Fruit fly (Drosophila melanogaster): Measurements from ENCODE around the gene ninaA.

The ninaA gene

dm6 chr2L:852647-853111 lies 24.4 kb upstream of the ninaA start, which contains the start of the genes CG4291 and kraken (continued):
- TF ChIP-seq Hr3 (GFP tag; optimal IDR thresholded peaks at IDR 0.05) = peak; percentile 20
- TF ChIP-seq Ets97D (GFP tag; optimal IDR thresholded peaks at IDR 0.05) = peak; percentile 7
- peak; percentile 39 for TF ChIP-seq fu2 (GFP tag; optimal IDR thresholded peaks at IDR 0.05)
- no peak for TF ChIP-seq pb (GFP tag; optimal IDR thresholded peaks at IDR 0.05)
- TF ChIP-seq Deaf1 (tag; optimal IDR thresholded peaks at IDR 0.05) = peak; percentile 62
- peak; percentile 24 for TF ChIP-seq tin (GFP tag; optimal IDR thresholded peaks at IDR 0.05)
- peak; percentile 44 for TF ChIP-seq CG17328 (GFP tag; IDR thresholded peaks at IDR 0.05)
- TF ChIP-seq unpg (GFP tag; optimal IDR thresholded peaks at IDR 0.05) = peak; percentile 44
- TF ChIP-seq HLH4C (GFP tag; IDR thresholded peaks at IDR 0.05; ENCODE audit: partially characterized antibody) = peak; percentile 67
- no peak for TF ChIP-seq CG12104 (GFP tag; optimal IDR thresholded peaks at IDR 0.05)
- TF ChIP-seq NFAT (GFP tag; IDR thresholded peaks at IDR 0.05) = peak; percentile 83
- TF ChIP-seq sim (GFP tag; IDR thresholded peaks at IDR 0.05) = peak; percentile 49; the same call in 1 of the 2 replicates
- no peak for TF ChIP-seq CG10565 (GFP tag; optimal IDR thresholded peaks at IDR 0.05)
- no peak for TF ChIP-seq CG3065 (GFP tag; optimal IDR thresholded peaks at IDR 0.05)
- TF ChIP-seq CG3726 (GFP tag; IDR thresholded peaks at IDR 0.05) = no peak
- TF ChIP-seq chn (GFP tag; optimal IDR thresholded peaks at IDR 0.05) = peak; percentile 67
- TF ChIP-seq dpn (GFP tag; optimal IDR thresholded peaks at IDR 0.05) = peak; percentile 72 to 74
- TF ChIP-seq CG12942 (GFP tag; optimal IDR thresholded peaks at IDR 0.05) = peak; percentile 15
- no peak for TF ChIP-seq jing (GFP tag; optimal IDR thresholded peaks at IDR 0.05)
- no peak for TF ChIP-seq eve (GFP tag; optimal IDR thresholded peaks at IDR 0.05)
- peak; percentile 29 for TF ChIP-seq CTCF (GFP tag; optimal IDR thresholded peaks at IDR 0.05)
- TF ChIP-seq psq (GFP tag; optimal IDR thresholded peaks at IDR 0.05) = no peak
- 0 out of 2 replicates have a peak, but pooled peaks have one; percentile 31 for TF ChIP-seq nerfin-2 (GFP tag; IDR thresholded peaks at IDR 0.05; ENCODE audit: partially characterized antibody)
- TF ChIP-seq CG12391 (tag; optimal IDR thresholded peaks at IDR 0.05) = peak; percentile 46
- no peak for TF ChIP-seq tio (GFP tag; optimal IDR thresholded peaks at IDR 0.05)
- TF ChIP-seq CG9437 (GFP tag; optimal IDR thresholded peaks at IDR 0.05) = peak; percentile 11
- peak; percentile 32 for TF ChIP-seq crc (GFP tag; optimal IDR thresholded peaks at IDR 0.05)
- peak; percentile 40 for TF ChIP-seq nmo (GFP tag; optimal IDR thresholded peaks at IDR 0.05)
- TF ChIP-seq knrl (GFP tag; IDR thresholded peaks at IDR 0.05; ENCODE audit: partially characterized antibody) = no peak
- TF ChIP-seq CG14050 (GFP tag; IDR thresholded peaks at IDR 0.05) = peak; percentile 42; the same call in 2 of the 3 replicates
- TF ChIP-seq br (optimal IDR thresholded peaks at IDR 0.05) = no peak
- no peak for TF ChIP-seq CG1832 (GFP tag; optimal IDR thresholded peaks at IDR 0.05)
- TF ChIP-seq CG6683 (GFP tag; optimal IDR thresholded peaks at IDR 0.05) = no peak
- TF ChIP-seq CG17186 (GFP tag; optimal IDR thresholded peaks at IDR 0.05) = peak; percentile 62
- TF ChIP-seq Trl (optimal IDR thresholded peaks at IDR 0.05) = no peak
- peak; percentile 47 for TF ChIP-seq Trl (GFP tag; optimal IDR thresholded peaks at IDR 0.05)
- peak in 1 of 3 experiments; percentile 4 for TF ChIP-seq lola (GFP tag; optimal IDR thresholded peaks at IDR 0.05)
- 0 out of 2 replicates have a peak, but pooled peaks have one; percentile 18 for TF ChIP-seq al (GFP tag; IDR thresholded peaks at IDR 0.05)
- no peak for TF ChIP-seq usp (GFP tag; optimal IDR thresholded peaks at IDR 0.05)
- TF ChIP-seq slbo (GFP tag; IDR thresholded peaks at IDR 0.05) = peak; percentile 85
- peak; percentile 99 for TF ChIP-seq Sry-β (GFP tag; optimal IDR thresholded peaks at IDR 0.05)
- peak; percentile 74 for TF ChIP-seq CG16779 (GFP tag; IDR thresholded peaks at IDR 0.05)
- TF ChIP-seq Sin3A (optimal IDR thresholded peaks at IDR 0.05) = peak; percentile 34
- no peak for TF ChIP-seq CG3838 (GFP tag; optimal IDR thresholded peaks at IDR 0.05)
- peak; percentile 56 for TF ChIP-seq grau (tag; optimal IDR thresholded peaks at IDR 0.05)
- TF ChIP-seq pfk (GFP tag; optimal IDR thresholded peaks at IDR 0.05) = peak; percentile 25
- no peak for TF ChIP-seq chinmo (GFP tag; IDR thresholded peaks at IDR 0.05; ENCODE audit: partially characterized antibody)
- TF ChIP-seq CG43689 (GFP tag; IDR thresholded peaks at IDR 0.05) = no peak
- peak; percentile 31; the same call in 1 of the 2 replicates for TF ChIP-seq CG11085 (GFP tag; IDR thresholded peaks at IDR 0.05)
- peak; percentile 13 for TF ChIP-seq odd (GFP tag; optimal IDR thresholded peaks at IDR 0.05)
- peak; percentile 43 for TF ChIP-seq CG12744 (GFP tag; optimal IDR thresholded peaks at IDR 0.05)
- peak; percentile 73 for TF ChIP-seq gro (GFP tag; optimal IDR thresholded peaks at IDR 0.05)
- TF ChIP-seq ftz-f1 (GFP tag; optimal IDR thresholded peaks at IDR 0.05) = peak; percentile 57

Data from whole organism, embryonic.